Fruit fly (Drosophila melanogaster): ENCODE results near the gene brv1.
"Not testable (repeated sequence)": the region's sequence is repeated elsewhere in the genome, so short reads cannot be mapped to it uniquely, and the experiment has no call there.

Gene brv1

dm6 chr3L:19500698-19501097 lies 14.4 kb upstream of the brv1 start, which contains the start of gene CG9451:
Gene CG9451 (minus strand): TSS chr3L:19500798.
- no peak for TF ChIP-seq insv (optimal IDR thresholded peaks at IDR 0.05)
- TF ChIP-seq psq (optimal IDR thresholded peaks at IDR 0.05): no peak
- no peak for TF ChIP-seq ttk (optimal IDR thresholded peaks at IDR 0.05)
- no peak for TF ChIP-seq Sin3A (optimal IDR thresholded peaks at IDR 0.05)
- no peak for TF ChIP-seq Myc (optimal IDR thresholded peaks at IDR 0.05)
- TF ChIP-seq h (optimal IDR thresholded peaks at IDR 0.05): no peak

- TF ChIP-seq Myc (optimal IDR thresholded peaks at IDR 0.05) (no peak), insv (optimal IDR thresholded peaks at IDR 0.05) (no peak), psq (optimal IDR thresholded peaks at IDR 0.05) (no peak), ttk (optimal IDR thresholded peaks at IDR 0.05) (no peak), Sin3A (optimal IDR thresholded peaks at IDR 0.05) (no peak), h (optimal IDR thresholded peaks at IDR 0.05) (no peak)
These were observed 13.0 kb upstream of the brv1 start for dm6 chr3L:19499334-19499733.

dm6 chr3L:19497623-19498022 lies 11.3 kb upstream of the brv1 start, which contains the start of gene CG9449:
Gene CG9449 (minus strand): TSS chr3L:19497723.
- TF ChIP-seq Sin3A (optimal IDR thresholded peaks at IDR 0.05): no peak
- no peak for TF ChIP-seq h (optimal IDR thresholded peaks at IDR 0.05)
- TF ChIP-seq Myc (optimal IDR thresholded peaks at IDR 0.05): no peak
- TF ChIP-seq insv (optimal IDR thresholded peaks at IDR 0.05): no peak
- no peak for TF ChIP-seq psq (optimal IDR thresholded peaks at IDR 0.05)
- no peak for TF ChIP-seq ttk (optimal IDR thresholded peaks at IDR 0.05)

- TF ChIP-seq h (optimal IDR thresholded peaks at IDR 0.05) (no peak), insv (optimal IDR thresholded peaks at IDR 0.05) (no peak), Sin3A (optimal IDR thresholded peaks at IDR 0.05) (no peak), ttk (optimal IDR thresholded peaks at IDR 0.05) (no peak), Myc (optimal IDR thresholded peaks at IDR 0.05) (no peak)
These were observed 10.8 kb upstream of the brv1 start for dm6 chr3L:19497135-19497534.

- TF ChIP-seq Myc (optimal IDR thresholded peaks at IDR 0.05) (no peak), psq (optimal IDR thresholded peaks at IDR 0.05) (no peak), Sin3A (optimal IDR thresholded peaks at IDR 0.05) (no peak), ttk (optimal IDR thresholded peaks at IDR 0.05) (no peak), insv (optimal IDR thresholded peaks at IDR 0.05) (no peak), h (optimal IDR thresholded peaks at IDR 0.05) (no peak)
These were observed 10.3 kb upstream of the brv1 start for dm6 chr3L:19496600-19496999.

DNA sequence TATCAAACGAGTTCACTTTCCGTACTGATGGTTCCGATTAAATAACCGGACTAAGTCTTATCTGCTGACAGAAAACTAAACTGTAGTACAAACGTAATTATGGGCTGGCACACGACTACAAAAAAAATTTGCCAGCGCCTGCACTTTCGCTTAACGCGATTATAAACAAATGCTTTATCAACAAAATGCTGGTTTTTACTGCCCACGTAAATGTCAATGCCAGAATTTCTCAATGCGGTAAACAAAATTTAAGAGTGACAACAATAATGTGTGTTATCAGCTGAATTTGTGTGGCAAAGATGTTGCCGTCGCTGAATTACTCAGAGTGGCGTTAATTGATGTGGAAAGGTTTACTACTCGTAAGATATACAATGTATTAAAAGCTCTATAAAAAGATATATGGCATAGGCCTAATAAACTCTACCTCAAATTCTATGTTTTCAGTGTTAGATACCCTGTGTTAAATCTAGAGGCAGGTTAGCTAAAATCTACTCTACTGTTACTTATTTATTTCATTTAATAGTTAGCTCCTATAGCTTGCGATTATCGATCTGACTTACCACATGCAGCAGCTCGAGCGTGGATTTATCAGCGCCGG lies 9.8 kb upstream of the brv1 start:
- TF ChIP-seq insv (optimal IDR thresholded peaks at IDR 0.05) (no peak), Sin3A (optimal IDR thresholded peaks at IDR 0.05) (no peak), ttk (optimal IDR thresholded peaks at IDR 0.05) (no peak), h (optimal IDR thresholded peaks at IDR 0.05) (no peak), psq (optimal IDR thresholded peaks at IDR 0.05) (no peak), Myc (optimal IDR thresholded peaks at IDR 0.05) (no peak)

dm6 chr3L:19494954-19495353 lies 8.7 kb upstream of the brv1 start:
- TF ChIP-seq h (optimal IDR thresholded peaks at IDR 0.05) (no peak), insv (optimal IDR thresholded peaks at IDR 0.05) (no peak), Sin3A (optimal IDR thresholded peaks at IDR 0.05) (no peak), ttk (optimal IDR thresholded peaks at IDR 0.05) (no peak), Myc (optimal IDR thresholded peaks at IDR 0.05) (no peak), psq (optimal IDR thresholded peaks at IDR 0.05) (no peak)

- TF ChIP-seq h, psq, ttk (optimal IDR thresholded peaks at IDR 0.05): not testable (repeated sequence)
These were observed 962 bp upstream of the brv1 start, which contains the start of gene CG32212 for dm6 chr3L:19487260-19487659. Gene CG32212 (plus strand): TSS chr3L:19487560.

DNA sequence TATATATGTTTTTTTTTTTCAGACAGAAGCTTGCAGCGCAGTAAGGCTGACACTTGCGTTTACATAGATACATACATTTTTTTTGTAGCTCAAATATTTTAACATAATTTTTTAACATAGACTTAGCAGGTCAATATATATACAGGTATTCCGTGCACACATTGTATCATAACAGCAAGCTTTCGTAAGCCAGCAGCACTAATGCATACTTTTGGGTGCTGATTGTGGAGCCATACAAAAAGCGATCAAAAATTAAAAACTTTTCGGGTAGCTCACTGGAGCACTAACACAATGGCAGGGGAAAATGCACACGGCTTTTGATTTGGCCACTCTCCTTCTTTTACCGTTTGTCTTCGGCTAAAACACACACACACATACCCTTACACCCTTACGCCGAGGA lies 3.3 kb downstream of the brv1 start:
- TF ChIP-seq insv (optimal IDR thresholded peaks at IDR 0.05) (no peak), psq (optimal IDR thresholded peaks at IDR 0.05) (no peak), ttk (optimal IDR thresholded peaks at IDR 0.05) (no peak), Myc (optimal IDR thresholded peaks at IDR 0.05) (no peak), h (optimal IDR thresholded peaks at IDR 0.05) (no peak), Sin3A (optimal IDR thresholded peaks at IDR 0.05) (no peak)

dm6 chr3L:19482014-19482413 lies 4.3 kb downstream of the brv1 start:
- no peak for TF ChIP-seq Sin3A (optimal IDR thresholded peaks at IDR 0.05)

DNA sequence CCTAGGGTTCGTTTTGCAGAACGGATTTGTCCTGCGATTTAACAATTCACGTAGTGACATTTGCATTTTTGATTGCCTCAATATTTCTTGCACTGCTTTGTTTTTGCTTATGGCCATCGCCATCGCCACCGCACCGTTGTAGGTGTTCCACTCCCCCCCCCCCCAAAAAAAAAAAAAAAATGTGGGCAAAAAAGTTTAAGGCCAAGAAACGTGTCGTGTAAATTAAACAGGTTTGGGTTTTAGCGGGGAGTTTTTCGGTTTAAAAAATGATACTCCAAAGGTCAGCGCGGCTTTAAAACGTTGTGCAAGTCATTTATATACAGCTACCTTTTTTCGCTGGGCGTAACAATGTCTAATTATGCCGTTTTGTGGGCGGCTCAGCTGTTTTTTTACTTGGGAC lies 5.1 kb downstream of the brv1 start:
- no peak for TF ChIP-seq insv (optimal IDR thresholded peaks at IDR 0.05)
- TF ChIP-seq h (optimal IDR thresholded peaks at IDR 0.05): no peak
- TF ChIP-seq Sin3A (optimal IDR thresholded peaks at IDR 0.05): no peak
- no peak for TF ChIP-seq psq (optimal IDR thresholded peaks at IDR 0.05)
- no peak for TF ChIP-seq Myc (optimal IDR thresholded peaks at IDR 0.05)
- no peak for TF ChIP-seq ttk (optimal IDR thresholded peaks at IDR 0.05)

- TF ChIP-seq psq, Myc, insv (optimal IDR thresholded peaks at IDR 0.05): not testable (repeated sequence)
These were observed 10.8 kb downstream of the brv1 start, which contains the start of the genes CG18294 and CG32213 for dm6 chr3L:19475478-19475877. Gene CG18294 (minus strand): TSS chr3L:19475578. Gene CG32213 (plus strand): TSS chr3L:19475839.

DNA sequence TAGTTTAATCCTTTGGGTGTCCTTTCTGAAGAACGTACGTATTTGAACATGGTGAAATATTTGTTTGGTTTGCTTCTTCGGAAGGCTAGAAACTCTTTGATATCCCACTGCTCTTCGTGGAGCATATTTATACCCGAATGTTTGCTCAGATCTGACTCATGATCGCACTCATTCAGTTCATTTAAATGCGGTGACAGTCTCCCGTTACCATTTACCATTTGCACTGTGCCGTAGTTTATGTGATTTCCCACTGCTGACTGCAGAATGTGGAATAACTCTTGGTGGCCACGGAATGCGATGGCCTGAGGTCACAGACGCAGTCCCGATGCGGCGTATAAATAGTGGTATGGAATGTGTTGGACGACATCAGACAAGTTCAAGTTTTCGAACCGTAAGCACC lies 14.2 kb downstream of the brv1 start, which contains the start of the genes 825-Oak and CG12519:
825-Oak (minus strand) TSS at position 101 of the 400 bp plus-strand sequence.
CG12519 (plus strand) TSS at position 364 of the 400 bp plus-strand sequence.
- TF ChIP-seq Myc, insv, ttk (optimal IDR thresholded peaks at IDR 0.05): not testable (repeated sequence)

All from Kc167 (cell line).